Fruit fly (Drosophila melanogaster): ENCODE results near the gene CG13893.

Gene CG13893

DNA sequence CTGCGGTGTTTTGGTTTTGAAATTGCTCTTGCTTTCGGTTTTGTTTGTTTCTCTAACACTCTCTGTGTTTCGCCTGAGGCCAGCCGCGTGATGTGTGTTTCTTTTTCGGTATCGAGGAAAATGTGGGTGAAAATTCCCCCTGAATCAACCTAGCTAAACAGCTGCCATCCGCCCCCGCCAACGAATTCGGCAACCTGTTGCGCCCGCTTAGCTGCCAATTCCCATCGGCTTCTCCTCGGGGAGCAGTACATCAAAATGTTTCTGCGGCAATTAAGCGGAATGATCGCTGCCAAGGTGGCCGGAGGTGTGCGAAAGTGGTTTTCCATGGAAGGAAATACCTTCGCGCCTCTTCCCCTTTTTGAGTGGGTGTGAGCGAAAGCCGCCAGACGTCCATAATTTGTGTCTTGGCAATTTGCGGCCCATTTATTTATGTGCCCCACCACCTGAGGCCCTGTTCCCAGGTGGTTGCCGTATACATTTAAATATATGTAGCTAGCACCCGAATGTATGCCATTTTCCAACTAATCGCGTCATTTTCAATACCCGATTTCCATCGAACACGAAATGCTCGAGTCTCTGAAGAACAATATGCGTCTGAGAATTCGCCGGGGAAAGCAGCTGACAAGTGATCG, 17.1 kb downstream of the CG13893 start:
- no peak for TF ChIP-seq cnc (optimal IDR thresholded peaks at IDR 0.05)
- TF ChIP-seq pad (GFP tag; optimal IDR thresholded peaks at IDR 0.05) = no peak
- TF ChIP-seq CG11617 (GFP tag; optimal IDR thresholded peaks at IDR 0.05) = no peak
- TF ChIP-seq bab1 (GFP tag; optimal IDR thresholded peaks at IDR 0.05) = no peak
- no peak for TF ChIP-seq Hr96 (GFP tag; optimal IDR thresholded peaks at IDR 0.05)
- TF ChIP-seq CG12768 (GFP tag; optimal IDR thresholded peaks at IDR 0.05) = no peak
- no peak for TF ChIP-seq ovo (GFP tag; optimal IDR thresholded peaks at IDR 0.05)
- TF ChIP-seq kay (GFP tag; ENCODE audit: borderline replicate concordance) = no peak
- TF ChIP-seq Mnt (GFP tag; optimal IDR thresholded peaks at IDR 0.05) = no peak
- TF ChIP-seq toe (GFP tag; optimal IDR thresholded peaks at IDR 0.05) = no peak
- no peak for TF ChIP-seq Clk (GFP tag; optimal IDR thresholded peaks at IDR 0.05)
- TF ChIP-seq CG7101 (tag; optimal IDR thresholded peaks at IDR 0.05) = no peak
- no peak for TF ChIP-seq CG7045 (GFP tag; optimal IDR thresholded peaks at IDR 0.05)
- no peak for TF ChIP-seq CG1620 (GFP tag; optimal IDR thresholded peaks at IDR 0.05)
- no peak for TF ChIP-seq CG33017 (tag; optimal IDR thresholded peaks at IDR 0.05)
- TF ChIP-seq cic (GFP tag; optimal IDR thresholded peaks at IDR 0.05) = no peak
- TF ChIP-seq CG14711 (tag; optimal IDR thresholded peaks at IDR 0.05) = no peak

DNA sequence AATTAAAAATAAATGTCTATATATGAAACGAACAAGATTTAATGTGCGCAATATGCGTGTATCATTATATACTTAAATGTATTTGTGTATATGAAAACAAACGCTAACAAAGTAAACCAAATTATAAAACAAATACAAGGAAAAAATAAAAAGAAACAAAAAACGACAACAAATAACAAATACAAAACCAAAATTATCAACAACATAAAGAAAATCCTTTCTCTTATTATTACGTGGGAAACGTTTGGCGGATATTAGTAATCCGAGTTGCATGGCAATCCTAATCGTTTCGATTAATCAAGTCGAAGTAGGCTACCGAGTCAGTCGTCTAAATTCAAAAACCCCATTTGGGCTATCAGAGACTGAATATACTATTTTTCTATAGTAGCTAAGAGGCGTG, 22.8 kb downstream of the CG13893 start, which contains the start of gene Ppm1:
TSS of gene Ppm1 (plus strand) at position 301 of the 400 bp plus-strand sequence.
- TF ChIP-seq bab1 (GFP tag; optimal IDR thresholded peaks at IDR 0.05) = no peak
- no peak for TF ChIP-seq Hr96 (GFP tag; optimal IDR thresholded peaks at IDR 0.05)
- TF ChIP-seq kay (GFP tag; ENCODE audit: borderline replicate concordance) = no peak
- no peak for TF ChIP-seq Crg-1 (GFP tag; optimal IDR thresholded peaks at IDR 0.05)
- no peak for TF ChIP-seq CG5204 (GFP tag; optimal IDR thresholded peaks at IDR 0.05)
- TF ChIP-seq cic (GFP tag; optimal IDR thresholded peaks at IDR 0.05) = no peak
- no peak for TF ChIP-seq CG12768 (GFP tag; optimal IDR thresholded peaks at IDR 0.05)
- TF ChIP-seq CG11617 (GFP tag; optimal IDR thresholded peaks at IDR 0.05) = no peak
- no peak for TF ChIP-seq CG33017 (tag; optimal IDR thresholded peaks at IDR 0.05)
- no peak for TF ChIP-seq CG7101 (tag; optimal IDR thresholded peaks at IDR 0.05)
- TF ChIP-seq CG7045 (GFP tag; optimal IDR thresholded peaks at IDR 0.05) = no peak
- no peak for TF ChIP-seq toe (GFP tag; optimal IDR thresholded peaks at IDR 0.05)
- no peak for TF ChIP-seq pad (GFP tag; optimal IDR thresholded peaks at IDR 0.05)
- no peak for TF ChIP-seq CG14711 (tag; optimal IDR thresholded peaks at IDR 0.05)
- TF ChIP-seq ovo (GFP tag; optimal IDR thresholded peaks at IDR 0.05) = no peak
- no peak for TF ChIP-seq Clk (GFP tag; optimal IDR thresholded peaks at IDR 0.05)
- no peak for TF ChIP-seq tj (GFP tag; optimal IDR thresholded peaks at IDR 0.05)

DNA sequence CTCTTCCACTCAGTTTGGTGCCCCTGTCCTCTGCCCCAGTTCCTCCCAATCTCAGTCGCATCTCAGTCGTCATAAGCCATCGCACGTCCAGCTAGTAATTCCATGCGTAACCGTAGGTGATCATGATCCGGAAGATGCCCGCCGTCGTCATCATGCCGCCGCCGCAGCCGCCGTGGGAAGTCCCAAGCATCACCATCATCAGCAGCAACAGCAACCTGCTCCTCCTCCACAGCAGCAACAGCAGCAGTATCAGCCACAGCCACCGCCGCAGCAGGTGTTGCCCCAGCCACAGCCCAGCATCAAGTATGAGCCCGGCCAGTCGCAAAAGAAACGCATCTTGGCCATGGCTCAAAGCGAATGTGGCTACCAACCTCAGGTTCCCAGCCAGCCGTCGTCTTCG, 30.9 kb downstream of the CG13893 start:
- TF ChIP-seq CG14711 (tag; optimal IDR thresholded peaks at IDR 0.05) (no peak), CG7101 (tag; optimal IDR thresholded peaks at IDR 0.05) (no peak), Mnt (GFP tag; optimal IDR thresholded peaks at IDR 0.05) (no peak)

DNA sequence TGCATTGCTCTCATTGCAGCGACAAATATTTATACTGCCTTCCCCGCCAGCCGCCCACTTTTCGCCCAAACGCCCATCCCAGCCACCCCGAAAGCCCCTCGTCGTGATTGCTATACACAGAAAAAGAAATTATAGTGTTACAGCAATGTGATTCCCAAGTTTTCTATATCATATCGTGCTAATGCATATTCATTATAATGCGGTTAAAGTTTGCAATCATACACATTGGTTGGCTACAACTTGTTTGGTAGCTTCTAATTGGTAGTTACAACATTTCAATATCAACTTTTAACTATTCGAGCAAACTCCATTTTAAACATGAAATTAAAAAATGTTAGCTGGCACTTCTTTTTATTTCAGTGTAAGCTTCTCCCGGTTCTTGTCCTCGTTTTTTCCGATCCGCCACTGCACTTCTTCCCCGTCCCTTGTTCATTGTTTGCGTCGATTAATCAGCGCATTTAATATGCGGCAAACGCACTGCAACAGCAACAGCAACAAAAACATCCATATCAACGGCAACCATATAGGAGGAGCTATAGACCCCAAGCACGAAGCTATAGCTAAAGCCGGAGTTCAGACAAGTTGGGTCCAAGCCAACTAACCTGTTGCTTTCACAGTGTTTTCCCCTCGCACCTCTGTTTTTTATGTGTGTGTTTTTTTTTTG, 37.7 kb downstream of the CG13893 start:
- peak; percentile 47 for TF ChIP-seq CG7045 (GFP tag; optimal IDR thresholded peaks at IDR 0.05)
- TF ChIP-seq tj (GFP tag; optimal IDR thresholded peaks at IDR 0.05) = peak; percentile 56
- TF ChIP-seq bab1 (GFP tag; optimal IDR thresholded peaks at IDR 0.05) = no peak

DNA sequence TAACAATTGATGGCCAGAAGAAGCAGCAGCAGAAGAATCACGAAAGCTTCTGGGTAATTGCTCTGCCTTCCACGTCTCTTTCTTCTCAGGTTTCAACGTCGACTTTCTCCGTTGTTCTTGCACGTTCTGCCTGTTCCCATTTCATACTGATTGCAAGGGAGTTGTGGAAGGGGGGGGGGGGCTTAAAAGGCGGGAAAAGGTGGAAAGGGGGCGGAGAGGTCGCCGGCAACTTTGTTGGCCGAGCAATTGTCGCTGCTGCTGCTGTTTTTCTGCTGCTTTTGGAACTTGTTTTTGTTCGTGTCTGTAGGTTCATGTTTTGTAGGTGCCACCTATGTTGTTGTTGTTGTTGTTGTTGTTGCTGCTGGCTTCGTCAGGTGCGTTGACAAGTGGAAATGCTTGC, 38.2 kb downstream of the CG13893 start:
- TF ChIP-seq tj (GFP tag; optimal IDR thresholded peaks at IDR 0.05) = peak; percentile 87
- TF ChIP-seq Crg-1 (GFP tag; optimal IDR thresholded peaks at IDR 0.05) = no peak
- no peak for TF ChIP-seq kay (GFP tag; ENCODE audit: borderline replicate concordance)

DNA sequence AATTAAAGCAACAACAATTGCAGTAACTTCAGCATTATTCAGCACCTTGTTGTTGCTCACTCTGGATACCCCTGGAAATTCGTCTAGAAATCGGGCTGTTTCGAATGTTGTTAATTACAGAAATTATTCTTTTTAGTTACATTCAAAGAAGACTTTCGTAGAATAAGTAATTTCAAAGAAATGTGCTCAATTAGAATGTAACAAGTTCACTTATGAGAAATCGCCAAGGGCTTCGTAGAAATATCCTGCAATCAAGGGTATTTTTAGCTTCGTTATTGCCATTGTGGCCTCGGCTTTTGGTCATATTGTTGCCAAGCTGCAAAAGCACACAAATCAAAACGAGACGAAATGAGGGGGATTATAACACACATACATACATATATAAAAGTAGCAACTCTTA, 39.9 kb downstream of the CG13893 start:
- TF ChIP-seq cnc (optimal IDR thresholded peaks at IDR 0.05) = peak in 1 of 2 experiments; percentile 35
- TF ChIP-seq bab1 (GFP tag; optimal IDR thresholded peaks at IDR 0.05) = peak; percentile 63
- no peak for TF ChIP-seq kay (GFP tag; ENCODE audit: borderline replicate concordance)
- peak; percentile 63 for TF ChIP-seq tj (GFP tag; optimal IDR thresholded peaks at IDR 0.05)

DNA sequence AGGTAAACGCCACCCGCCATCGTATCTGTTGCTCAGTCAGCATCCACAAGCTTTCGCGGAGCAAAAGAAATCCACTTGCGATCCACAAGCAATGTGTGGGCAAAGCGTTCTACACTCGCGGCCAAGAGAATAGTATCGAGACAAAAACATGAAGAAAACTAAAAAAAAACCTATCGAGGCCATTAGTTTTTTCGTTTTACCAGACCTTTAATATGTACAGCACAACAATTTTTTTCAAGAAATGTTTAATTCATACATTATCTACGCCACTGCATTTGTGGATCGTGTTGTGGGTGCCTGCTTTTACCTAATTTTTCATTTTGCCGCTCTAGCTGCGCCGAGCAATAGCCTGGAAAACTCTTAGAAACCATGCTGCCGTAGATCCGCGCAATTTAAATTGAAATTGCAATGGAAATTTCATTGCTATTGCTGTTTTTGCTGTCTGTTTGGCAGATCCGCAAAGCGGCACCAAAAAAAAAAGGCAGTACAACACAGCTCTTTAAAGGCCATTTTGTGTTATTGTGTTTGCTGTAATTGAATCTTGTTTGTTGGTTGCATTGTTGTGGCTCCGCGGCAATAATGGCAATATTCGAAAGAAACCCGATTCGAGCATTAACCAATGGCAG, 40.7 kb downstream of the CG13893 start:
- TF ChIP-seq toe (GFP tag; optimal IDR thresholded peaks at IDR 0.05) (no peak), CG11617 (GFP tag; optimal IDR thresholded peaks at IDR 0.05) (peak; percentile 3), CG33017 (tag; optimal IDR thresholded peaks at IDR 0.05) (peak; percentile 19), Crg-1 (GFP tag; optimal IDR thresholded peaks at IDR 0.05) (no peak), CG14711 (tag; optimal IDR thresholded peaks at IDR 0.05) (peak; percentile 66), bab1 (GFP tag; optimal IDR thresholded peaks at IDR 0.05) (peak; percentile 6), Clk (GFP tag; optimal IDR thresholded peaks at IDR 0.05) (no peak), Hr96 (GFP tag; optimal IDR thresholded peaks at IDR 0.05) (no peak), cic (GFP tag; optimal IDR thresholded peaks at IDR 0.05) (no peak), kay (GFP tag; ENCODE audit: borderline replicate concordance) (no peak), pad (GFP tag; optimal IDR thresholded peaks at IDR 0.05) (peak; percentile 6), CG1620 (GFP tag; optimal IDR thresholded peaks at IDR 0.05) (no peak), ovo (GFP tag; optimal IDR thresholded peaks at IDR 0.05) (no peak), Mnt (GFP tag; optimal IDR thresholded peaks at IDR 0.05) (no peak), CG7045 (GFP tag; optimal IDR thresholded peaks at IDR 0.05) (peak; percentile 75), cnc (optimal IDR thresholded peaks at IDR 0.05) (no peak), CG5204 (GFP tag; optimal IDR thresholded peaks at IDR 0.05) (no peak), tj (GFP tag; optimal IDR thresholded peaks at IDR 0.05) (no peak), CG7101 (tag; optimal IDR thresholded peaks at IDR 0.05) (peak; percentile 40), CG12768 (GFP tag; optimal IDR thresholded peaks at IDR 0.05) (peak; percentile 52)

Data from whole organism, adult.